Fruit fly (Drosophila melanogaster) whole organism, prepupa: ENCODE measurements around the gene CG15812.

Experiments
- CG10631 ChIP-seq: fragments of 200-800 bp; sonication (Bioruptor generic); optimal IDR thresholded peaks from 2 replicates; lab custom pipeline; 2016; ENCODE audit warnings: missing biosample characterization, missing genetic modification characterization
- CG15336 ChIP-seq: fragments of 200-800 bp; sonication (Bioruptor generic); IDR thresholded peaks from 2 replicates; pipeline ENCODE4 v1.3.6; 2022; ENCODE audit warnings: missing biosample characterization, missing genetic modification characterization
- CG16779 ChIP-seq: fragments of 200-800 bp; sonication (Bioruptor generic); optimal IDR thresholded peaks from 3 replicates; lab custom pipeline; 2017; ENCODE audit warnings: missing biosample characterization, mild to moderate bottlenecking, missing genetic modification characterization
- CG3032 ChIP-seq: fragments of 200-800 bp; optimal IDR thresholded peaks from 2 replicates; lab custom pipeline; 2019; ENCODE audit warnings: missing biosample characterization, mild to moderate bottlenecking, missing genetic modification characterization, moderate library complexity
- CG6163 ChIP-seq: fragments of 200-800 bp; sonication (Bioruptor generic); IDR thresholded peaks from 3 replicates; pipeline ENCODE4 v1.3.6; 2022; ENCODE audit warnings: missing biosample characterization, missing genetic modification characterization
- CG8319 ChIP-seq: fragments of 200-800 bp; sonication (Bioruptor generic); optimal IDR thresholded peaks from 3 replicates; lab custom pipeline; 2016; ENCODE audit warnings: missing biosample characterization, missing genetic modification characterization
- Eip78C ChIP-seq: fragments of 200-800 bp; sonication (Bioruptor generic); peaks from one replicate; lab custom pipeline; 2016; ENCODE audit warnings: missing biosample characterization, missing genetic modification characterization
- dac ChIP-seq: fragments of 200-800 bp; sonication (Bioruptor generic); optimal IDR thresholded peaks from 2 replicates; lab custom pipeline; 2017; ENCODE audit warnings: missing biosample characterization, mild to moderate bottlenecking, missing genetic modification characterization
- fd59A ChIP-seq: fragments of 200-800 bp; sonication (Bioruptor generic); optimal IDR thresholded peaks from 2 replicates; lab custom pipeline; 2017; ENCODE audit warnings: missing biosample characterization, mild to moderate bottlenecking, missing genetic modification characterization, missing genetic modification reagents
- net ChIP-seq: fragments of 200-800 bp; sonication (Bioruptor generic); optimal IDR thresholded peaks from 3 replicates; lab custom pipeline; 2016; ENCODE audit warnings: missing biosample characterization, missing genetic modification characterization
- salr ChIP-seq, 2 experiments: fragments of 200-800 bp; sonication (Bioruptor generic); optimal IDR thresholded peaks; 3 replicates each; lab custom pipeline; 2016 to 2018; ENCODE audit warnings: missing biosample characterization in 2 of 2, missing genetic modification characterization in 2 of 2, mild to moderate bottlenecking in 1 of 2
- spab ChIP-seq: fragments of 200-800 bp; sonication (Bioruptor generic); optimal IDR thresholded peaks from 2 replicates; lab custom pipeline; 2017; ENCODE audit warnings: missing biosample characterization, mild to moderate bottlenecking, missing genetic modification characterization, missing genetic modification reagents

dm6 chr3L:3142516-3143382 is 17.0 kb upstream of the CG15812 start:
- TF ChIP-seq spab (GFP tag; lab: Kevin White, UChicago) (no peak), salr (GFP tag; optimal IDR thresholded peaks at IDR 0.05; lab: Kevin White, UChicago) (no peak), Eip78C (GFP tag; lab: Kevin White, UChicago) (peak; percentile 39), net (GFP tag; lab: Kevin White, UChicago) (no peak), CG3032 (tag; lab: Kevin White, UChicago) (no peak), dac (GFP tag; lab: Kevin White, UChicago) (no peak), CG16779 (tag; lab: Kevin White, UChicago) (no peak), fd59A (GFP tag; lab: Kevin White, UChicago) (no peak), CG8319 (GFP tag; lab: Kevin White, UChicago) (no peak), CG15336 (no peak), CG10631 (GFP tag; lab: Kevin White, UChicago) (no peak), CG6163 (GFP tag; lab: Robert Waterston, UW) (no peak)
